Worm (Caenorhabditis elegans) whole organism, L2 larva: ENCODE data around the gene pal-1.

Experiments
- C34F6.9 ChIP-seq: fragments of 150-350 bp; optimal IDR thresholded peaks from 2 replicates; lab custom pipeline; 2014; ENCODE audit warnings: missing biosample characterization, missing genetic modification characterization
- F13H6.1 ChIP-seq: sonication (generic microtip); optimal IDR thresholded peaks from 2 replicates; lab custom pipeline; 2016; ENCODE audit warnings: missing genetic modification characterization, missing compliant biosample characterization
- R02D3.7 ChIP-seq: fragments of 150-350 bp; optimal IDR thresholded peaks from 2 replicates; lab custom pipeline; 2014; ENCODE audit warnings: missing biosample characterization, missing genetic modification characterization
- Y55F3AM.14 ChIP-seq: fragments of 200-800 bp; sonication (Bioruptor generic); optimal IDR thresholded peaks from 2 replicates; lab custom pipeline; 2018; ENCODE audit warnings: mild to moderate bottlenecking, missing genetic modification characterization, missing compliant biosample characterization
- ZK546.5 ChIP-seq: sonication (generic microtip); optimal IDR thresholded peaks from 2 replicates; lab custom pipeline; 2017; ENCODE audit warnings: missing biosample characterization, missing genetic modification characterization
- aly-2 ChIP-seq: fragments of 150-350 bp; optimal IDR thresholded peaks from 2 replicates; lab custom pipeline; 2014; ENCODE audit warnings: missing biosample characterization, missing genetic modification characterization
- ama-1 ChIP-seq: fragments of 150-350 bp; optimal IDR thresholded peaks from 2 replicates; lab custom pipeline; 2018; ENCODE audit warnings: inconsistent platforms
- blmp-1 ChIP-seq: sonication (generic microtip); optimal IDR thresholded peaks from 2 replicates; lab custom pipeline; 2017; ENCODE audit warnings: missing genetic modification characterization, mild to moderate bottlenecking, missing compliant biosample characterization, antibody characterized with exemption, moderate library complexity; ENCODE audit not compliant: insufficient read depth
- ceh-16 ChIP-seq: fragments of 150-350 bp; optimal IDR thresholded peaks from 2 replicates; lab custom pipeline; 2014; ENCODE audit warnings: missing biosample characterization, missing genetic modification characterization
- ceh-82 ChIP-seq: fragments of 150-350 bp; optimal IDR thresholded peaks from 2 replicates; lab custom pipeline; 2014; ENCODE audit warnings: missing biosample characterization, missing genetic modification characterization
- crh-2 ChIP-seq: sonication (generic microtip); optimal IDR thresholded peaks from 2 replicates; lab custom pipeline; 2017; ENCODE audit warnings: missing biosample characterization, missing genetic modification characterization
- dmd-4 ChIP-seq: sonication (generic microtip); optimal IDR thresholded peaks from 2 replicates; lab custom pipeline; 2017; ENCODE audit warnings: missing biosample characterization, missing genetic modification characterization
- elt-1 ChIP-seq: fragments of 150-350 bp; optimal IDR thresholded peaks from 2 replicates; lab custom pipeline; 2014; ENCODE audit warnings: missing biosample characterization, missing genetic modification characterization
- elt-3 ChIP-seq: sonication (generic microtip); optimal IDR thresholded peaks from 2 replicates; lab custom pipeline; 2017; ENCODE audit warnings: missing biosample characterization, missing genetic modification characterization
- lin-11 ChIP-seq: fragments of 150-350 bp; sonication (generic microtip); optimal IDR thresholded peaks from 2 replicates; lab custom pipeline; 2014; ENCODE audit warnings: missing biosample characterization, missing genetic modification characterization, inconsistent platforms, mixed read lengths
- lin-13 ChIP-seq: fragments of 150-350 bp; optimal IDR thresholded peaks from 2 replicates; lab custom pipeline; 2014; ENCODE audit warnings: missing biosample characterization, missing genetic modification reagents, missing genetic modification characterization
- lin-39 ChIP-seq: fragments of 150-350 bp; optimal IDR thresholded peaks from 2 replicates; lab custom pipeline; 2014; ENCODE audit warnings: missing biosample characterization, missing genetic modification reagents, missing genetic modification characterization
- lsy-2 ChIP-seq, 2 experiments: fragments of 150-350 bp in 1 of 2; sonication (generic microtip) in 1 of 2; optimal IDR thresholded peaks; 2 replicates each; lab custom pipeline; 2014 to 2017; ENCODE audit warnings: missing biosample characterization in 2 of 2, missing genetic modification characterization in 2 of 2
- mab-5 ChIP-seq: fragments of 150-350 bp; optimal IDR thresholded peaks from 2 replicates; lab custom pipeline; 2014; ENCODE audit warnings: missing biosample characterization, missing genetic modification characterization
- mbf-1 ChIP-seq: sonication (generic microtip); optimal IDR thresholded peaks from 2 replicates; lab custom pipeline; 2017; ENCODE audit warnings: missing biosample characterization, missing genetic modification characterization
- mdl-1 ChIP-seq, 2 experiments: fragments of 150-350 bp in 1 of 2; sonication (generic microtip) in 1 of 2; optimal IDR thresholded peaks; 2 replicates each; lab custom pipeline; 2017; ENCODE audit warnings: missing biosample characterization in 2 of 2, missing genetic modification characterization in 2 of 2
- nhr-10 ChIP-seq: sonication (generic microtip); optimal IDR thresholded peaks from 2 replicates; lab custom pipeline; 2017; ENCODE audit warnings: missing biosample characterization, missing genetic modification characterization
- nhr-11 ChIP-seq: fragments of 150-350 bp; optimal IDR thresholded peaks from 2 replicates; lab custom pipeline; 2014; ENCODE audit warnings: missing biosample characterization, missing genetic modification characterization
- nhr-12 ChIP-seq: fragments of 150-350 bp; optimal IDR thresholded peaks from 2 replicates; lab custom pipeline; 2014; ENCODE audit warnings: missing biosample characterization, missing genetic modification characterization
- nhr-129 ChIP-seq: fragments of 150-350 bp; optimal IDR thresholded peaks from 2 replicates; lab custom pipeline; 2014; ENCODE audit warnings: missing biosample characterization, missing genetic modification characterization
- nhr-21 ChIP-seq: fragments of 150-350 bp; optimal IDR thresholded peaks from 2 replicates; lab custom pipeline; 2014; ENCODE audit warnings: missing biosample characterization, missing genetic modification characterization
- nhr-23 ChIP-seq: fragments of 150-350 bp; optimal IDR thresholded peaks from 2 replicates; lab custom pipeline; 2014; ENCODE audit warnings: missing biosample characterization, missing genetic modification reagents, missing genetic modification characterization
- nhr-25 ChIP-seq: fragments of 150-350 bp; sonication (generic microtip); optimal IDR thresholded peaks from 3 replicates; lab custom pipeline; 2014; ENCODE audit warnings: missing biosample characterization, missing genetic modification characterization
- nhr-77 ChIP-seq: fragments of 150-350 bp; optimal IDR thresholded peaks from 2 replicates; lab custom pipeline; 2014; ENCODE audit warnings: missing biosample characterization, missing genetic modification characterization
- peb-1 ChIP-seq: fragments of 150-350 bp; optimal IDR thresholded peaks from 2 replicates; lab custom pipeline; 2014; ENCODE audit warnings: missing biosample characterization, missing genetic modification characterization
- sem-4 ChIP-seq: fragments of 150-350 bp; optimal IDR thresholded peaks from 2 replicates; lab custom pipeline; 2014; ENCODE audit warnings: missing biosample characterization, missing genetic modification reagents, missing genetic modification characterization
- sma-3 ChIP-seq: sonication (generic microtip); optimal IDR thresholded peaks from 2 replicates; lab custom pipeline; 2016; ENCODE audit warnings: missing genetic modification reagents, missing genetic modification characterization, missing compliant biosample characterization
- snpc-4 ChIP-seq: fragments of 150-350 bp; optimal IDR thresholded peaks from 2 replicates; lab custom pipeline; 2014; ENCODE audit warnings: missing biosample characterization, missing genetic modification characterization
- unc-39 ChIP-seq: fragments of 150-350 bp; optimal IDR thresholded peaks from 2 replicates; lab custom pipeline; 2014; ENCODE audit warnings: missing biosample characterization, missing genetic modification characterization
- unc-55 ChIP-seq: fragments of 150-350 bp; sonication (generic microtip); optimal IDR thresholded peaks from 3 replicates; lab custom pipeline; 2014; ENCODE audit warnings: missing biosample characterization, missing genetic modification reagents, missing genetic modification characterization
- unc-62 ChIP-seq: fragments of 150-350 bp; optimal IDR thresholded peaks from 2 replicates; lab custom pipeline; 2014; ENCODE audit warnings: missing biosample characterization, missing genetic modification reagents, missing genetic modification characterization
- zag-1 ChIP-seq: fragments of 150-350 bp; optimal IDR thresholded peaks from 2 replicates; lab custom pipeline; 2014; ENCODE audit warnings: missing biosample characterization, missing genetic modification characterization
- ztf-11 ChIP-seq: sonication (generic microtip); optimal IDR thresholded peaks from 2 replicates; lab custom pipeline; 2017; ENCODE audit warnings: missing biosample characterization, missing genetic modification characterization

Gene pal-1

DNA sequence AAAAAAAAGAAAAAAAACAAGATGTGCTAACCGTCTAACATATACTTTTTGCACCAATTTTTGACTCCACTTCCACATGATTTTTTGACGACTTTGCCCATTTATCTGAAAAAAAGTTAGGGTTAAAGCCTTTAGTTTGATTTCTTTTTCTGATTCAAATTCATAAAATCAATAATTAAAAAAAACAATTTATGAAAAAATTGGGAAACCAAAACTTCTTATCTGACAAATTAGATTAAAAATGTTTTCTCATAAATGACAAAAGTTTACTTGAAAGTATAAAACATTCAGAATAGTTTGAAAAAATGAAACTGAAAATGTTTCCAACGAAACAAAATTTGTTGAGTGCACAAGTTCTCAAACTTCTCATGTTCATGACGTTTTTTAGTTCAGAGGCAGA is 10.5 kb upstream of the pal-1 start, which contains the start of gene F26A1.7:
Gene F26A1.7 (minus strand): TSS at position 101 of the 400 bp plus-strand sequence.
- TF ChIP-seq nhr-25 (no peak), unc-55 (GFP tag; lab: Kevin White, UChicago) (no peak), lsy-2 (tag; optimal IDR thresholded peaks at IDR 0.05; lab: Kevin White, UChicago) (no peak), F13H6.1 (tag; lab: Kevin White, UChicago) (no peak), sma-3 (GFP tag; lab: Kevin White, UChicago) (no peak)

DNA sequence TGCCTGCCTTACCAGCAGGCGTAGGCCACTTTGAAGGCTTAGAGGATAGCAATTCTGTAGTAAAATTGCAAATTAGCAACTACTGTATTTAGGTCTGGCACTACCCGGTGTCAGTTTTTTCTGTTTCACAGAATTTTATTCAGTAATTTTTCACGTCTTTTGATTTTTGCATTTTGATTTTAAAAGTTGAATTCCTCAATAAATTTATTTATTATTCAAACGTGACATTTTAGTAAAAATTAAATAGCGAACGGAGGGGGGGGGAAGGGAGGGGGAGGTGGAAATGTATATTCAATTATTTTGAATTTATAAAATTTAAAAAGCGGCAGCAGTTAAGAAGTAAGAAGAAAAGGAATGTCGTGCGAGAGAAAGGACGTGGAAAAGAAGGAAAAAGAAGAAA is 7.9 kb upstream of the pal-1 start, which contains the start of gene F26A1.4:
Gene F26A1.4 (plus strand): TSS at position 301 of the 400 bp plus-strand sequence.
- TF ChIP-seq mbf-1 (tag; lab: Kevin White, UChicago): no peak
- TF ChIP-seq, all 48 proteins: peak for 0

DNA sequence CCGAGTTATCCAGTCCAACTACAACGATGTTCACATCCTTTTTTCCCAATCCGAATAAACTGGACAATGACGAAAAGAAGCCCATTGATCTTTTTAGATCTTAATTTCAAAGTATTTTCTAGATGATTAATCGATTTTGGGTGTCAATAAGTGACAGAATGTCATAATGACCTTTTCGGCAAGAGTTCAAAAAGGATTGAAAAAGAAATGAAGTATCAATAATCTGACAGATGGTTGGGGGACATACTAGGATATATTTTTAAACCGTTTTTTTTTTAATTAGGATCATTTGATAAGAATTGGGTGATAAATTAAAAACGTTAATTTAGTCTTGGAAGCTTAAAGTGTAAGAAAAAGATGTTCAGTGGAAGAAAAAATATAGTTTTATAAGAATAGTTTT is 5.4 kb upstream of the pal-1 start, which contains the start of gene arl-6:
Gene arl-6 (minus strand): TSS at position 101 of the 400 bp plus-strand sequence.
- TF ChIP-seq nhr-77 (tag; lab: Kevin White, UChicago): no peak
- no peak for TF ChIP-seq nhr-25
- TF ChIP-seq dmd-4 (tag; lab: Kevin White, UChicago): no peak
- no peak for TF ChIP-seq ZK546.5
- no peak for TF ChIP-seq elt-1 (tag; lab: Kevin White, UChicago)
- TF ChIP-seq crh-2 (tag; lab: Kevin White, UChicago): no peak
- TF ChIP-seq sma-3 (GFP tag; lab: Kevin White, UChicago): no peak
- TF ChIP-seq lin-13 (GFP tag; lab: Kevin White, UChicago): no peak
- no peak for TF ChIP-seq unc-39 (tag; lab: Kevin White, UChicago)
- TF ChIP-seq ama-1 (lab: Kevin White, UChicago): no peak
- TF ChIP-seq lin-39 (tag; lab: Kevin White, UChicago): no peak
- TF ChIP-seq nhr-12 (tag; lab: Kevin White, UChicago): no peak
- no peak for TF ChIP-seq nhr-129 (tag; lab: Kevin White, UChicago)
- no peak for TF ChIP-seq nhr-21
- no peak for TF ChIP-seq Y55F3AM.14
- no peak for TF ChIP-seq F13H6.1 (tag; lab: Kevin White, UChicago)
- TF ChIP-seq ztf-11 (tag; lab: Kevin White, UChicago): no peak
- TF ChIP-seq C34F6.9 (tag; lab: Kevin White, UChicago): no peak
- TF ChIP-seq nhr-10 (tag; lab: Kevin White, UChicago): no peak

DNA sequence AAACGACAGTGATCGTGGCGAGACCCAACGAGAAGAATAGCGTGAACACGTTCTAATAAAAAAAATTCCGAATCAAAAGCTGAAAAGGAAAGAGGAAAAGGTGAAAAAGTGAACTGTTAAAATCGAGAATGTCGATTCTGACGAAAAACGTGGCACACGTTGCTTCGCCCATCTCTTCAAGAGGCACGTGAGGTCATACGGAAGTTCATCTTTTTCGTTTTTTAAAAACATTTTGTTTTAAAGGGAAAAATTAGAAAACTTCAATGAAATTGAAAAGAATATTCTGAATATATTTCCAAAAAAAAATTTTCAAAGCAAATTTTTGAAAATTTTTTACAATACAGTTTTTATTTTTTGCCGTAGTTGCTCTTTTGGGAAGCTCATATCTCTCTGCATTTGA is 1.8 kb upstream of the pal-1 start, which contains the start of gene C38D4.7:
Gene C38D4.7 (minus strand): TSS at position 101 of the 400 bp plus-strand sequence.
- no peak for TF ChIP-seq nhr-21
- no peak for TF ChIP-seq nhr-12 (tag; lab: Kevin White, UChicago)
- TF ChIP-seq C34F6.9 (tag; lab: Kevin White, UChicago): no peak
- TF ChIP-seq sma-3 (GFP tag; lab: Kevin White, UChicago): no peak
- no peak for TF ChIP-seq lin-11
- no peak for TF ChIP-seq unc-62 (GFP tag; lab: Kevin White, UChicago)
- TF ChIP-seq elt-1 (tag; lab: Kevin White, UChicago): no peak
- no peak for TF ChIP-seq lsy-2 (tag; optimal IDR thresholded peaks at IDR 0.05; lab: Kevin White, UChicago)
- TF ChIP-seq aly-2: no peak
- TF ChIP-seq elt-3 (tag; lab: Kevin White, UChicago): no peak
- no peak for TF ChIP-seq blmp-1 (tag; lab: Kevin White, UChicago)
- no peak for TF ChIP-seq R02D3.7 (tag; lab: Kevin White, UChicago)
- TF ChIP-seq ceh-82: no peak
- no peak for TF ChIP-seq nhr-10 (tag; lab: Kevin White, UChicago)
- TF ChIP-seq lin-39 (tag; lab: Kevin White, UChicago): no peak

DNA sequence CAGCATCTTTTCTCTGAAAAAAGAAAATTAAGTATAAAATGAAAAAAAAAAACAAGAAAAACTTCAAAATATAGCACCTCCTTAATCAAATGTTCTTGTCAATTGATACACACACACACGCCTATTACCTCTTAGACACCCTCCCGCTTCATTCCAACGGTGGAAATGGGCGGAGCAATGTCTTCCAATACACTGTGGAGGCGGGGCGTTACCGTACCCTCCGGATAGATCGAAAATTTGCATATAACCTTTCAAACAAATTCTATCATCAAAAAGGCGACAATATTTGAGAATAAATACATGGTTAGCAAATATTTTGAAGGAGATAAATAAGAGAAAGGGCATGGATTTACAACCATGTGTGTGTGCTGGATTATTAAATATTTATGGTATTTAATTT is 1.3 kb downstream of the pal-1 start:
- no peak for TF ChIP-seq mab-5
- TF ChIP-seq lsy-2 (tag; optimal IDR thresholded peaks at IDR 0.05; lab: Kevin White, UChicago): peak in 1 of 2 experiments; percentile 63

DNA sequence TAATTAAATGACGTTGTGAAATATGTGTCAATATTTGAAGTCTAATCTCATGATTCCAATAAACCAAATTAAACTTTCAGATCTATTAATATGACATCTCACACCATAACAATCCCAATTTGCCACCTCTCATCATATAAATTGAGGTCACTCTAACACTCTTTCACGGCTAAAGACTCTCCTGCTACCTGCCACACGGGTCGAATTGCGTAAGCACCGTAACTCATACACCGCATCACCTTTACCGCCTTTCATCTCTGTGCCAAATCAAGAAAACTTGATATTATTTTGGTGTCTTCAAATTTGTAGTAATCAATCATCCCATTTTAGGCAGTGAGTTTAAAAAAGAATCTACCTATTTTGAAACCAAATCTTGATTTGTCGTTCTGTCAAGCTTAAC is 3.0 kb downstream of the pal-1 start:
- TF ChIP-seq lsy-2 (tag; optimal IDR thresholded peaks at IDR 0.05; lab: Kevin White, UChicago): no peak
- no peak for TF ChIP-seq sem-4 (tag; lab: Kevin White, UChicago)
- no peak for TF ChIP-seq lin-39 (tag; lab: Kevin White, UChicago)
- no peak for TF ChIP-seq mab-5
- no peak for TF ChIP-seq aly-2
- TF ChIP-seq zag-1 (tag; lab: Kevin White, UChicago): no peak
- no peak for TF ChIP-seq elt-1 (tag; lab: Kevin White, UChicago)
- TF ChIP-seq ztf-11 (tag; lab: Kevin White, UChicago): no peak
- TF ChIP-seq snpc-4 (tag; lab: Kevin White, UChicago): no peak
- TF ChIP-seq mdl-1 (tag; optimal IDR thresholded peaks at IDR 0.05; lab: Kevin White, UChicago): no peak
- TF ChIP-seq F13H6.1 (tag; lab: Kevin White, UChicago): no peak
- no peak for TF ChIP-seq ceh-16 (tag; lab: Kevin White, UChicago)
- no peak for TF ChIP-seq crh-2 (tag; lab: Kevin White, UChicago)
- TF ChIP-seq nhr-12 (tag; lab: Kevin White, UChicago): no peak
- no peak for TF ChIP-seq unc-55 (GFP tag; lab: Kevin White, UChicago)
- TF ChIP-seq peb-1 (tag; lab: Kevin White, UChicago): no peak
- TF ChIP-seq nhr-23 (tag; lab: Kevin White, UChicago): no peak
- no peak for TF ChIP-seq nhr-11 (tag; lab: Kevin White, UChicago)
- TF ChIP-seq Y55F3AM.14: no peak
